Worm (Caenorhabditis elegans) whole organism, late embryonic: ENCODE measurements around the gene C08E8.6.

ENCODE experiments used
- C08G9.2 ChIP-seq: sonication (generic microtip); optimal IDR thresholded peaks from 2 replicates; lab custom pipeline; 2016; ENCODE audit warnings: mild to moderate bottlenecking, missing genetic modification characterization, moderate library complexity, missing compliant biosample characterization
- C38D4.7 ChIP-seq: fragments of 200-800 bp; sonication (Bioruptor generic); optimal IDR thresholded peaks from 2 replicates; lab custom pipeline; 2018; ENCODE audit warnings: mild to moderate bottlenecking, missing genetic modification characterization, moderate library complexity, missing compliant biosample characterization
- F13H6.1 ChIP-seq: sonication (generic microtip); optimal IDR thresholded peaks from 2 replicates; lab custom pipeline; 2016; ENCODE audit warnings: missing genetic modification characterization, missing compliant biosample characterization
- K02D7.2 ChIP-seq: sonication (generic microtip); optimal IDR thresholded peaks from 2 replicates; lab custom pipeline; 2017; ENCODE audit warnings: mild to moderate bottlenecking, missing genetic modification characterization, missing compliant biosample characterization
- T23F11.4 ChIP-seq: fragments of 200-800 bp; sonication (Bioruptor generic); optimal IDR thresholded peaks from 2 replicates; lab custom pipeline; 2018; ENCODE audit warnings: mild to moderate bottlenecking, missing genetic modification characterization, missing compliant biosample characterization
- ahr-1 ChIP-seq: sonication (generic microtip); optimal IDR thresholded peaks from 2 replicates; lab custom pipeline; 2016; ENCODE audit warnings: missing genetic modification characterization, missing compliant biosample characterization
- ama-1 ChIP-seq: fragments of 150-350 bp; optimal IDR thresholded peaks from 2 replicates; lab custom pipeline; 2014
- ceh-18 ChIP-seq: sonication (generic microtip); optimal IDR thresholded peaks from 2 replicates; lab custom pipeline; 2016; ENCODE audit warnings: missing genetic modification characterization, missing compliant biosample characterization
- ceh-19 ChIP-seq: fragments of 200-800 bp; sonication (Bioruptor generic); optimal IDR thresholded peaks from 2 replicates; lab custom pipeline; 2018; ENCODE audit warnings: mild to moderate bottlenecking, missing genetic modification characterization, missing compliant biosample characterization
- ceh-22 ChIP-seq: sonication (generic microtip); optimal IDR thresholded peaks from 2 replicates; lab custom pipeline; 2017; ENCODE audit warnings: missing biosample characterization, missing genetic modification characterization
- ceh-31 ChIP-seq: sonication (generic microtip); optimal IDR thresholded peaks from 2 replicates; lab custom pipeline; 2016; ENCODE audit warnings: missing genetic modification characterization, missing compliant biosample characterization
- ceh-34 ChIP-seq: sonication (generic microtip); optimal IDR thresholded peaks from 2 replicates; lab custom pipeline; 2016; ENCODE audit warnings: mild to moderate bottlenecking, missing genetic modification characterization, missing compliant biosample characterization
- ceh-45 ChIP-seq: fragments of 200-800 bp; sonication (Bioruptor generic); IDR thresholded peaks from 2 replicates; pipeline ENCODE4 v1.3.6; 2022; ENCODE audit warnings: missing genetic modification reagents, missing genetic modification characterization, missing compliant biosample characterization
- dve-1 ChIP-seq: sonication (generic microtip); optimal IDR thresholded peaks from 2 replicates; lab custom pipeline; 2017; ENCODE audit warnings: antibody characterized with exemption, mild to moderate bottlenecking, missing genetic modification characterization, missing compliant biosample characterization
- elt-2 ChIP-seq: sonication (generic microtip); optimal IDR thresholded peaks from 2 replicates; lab custom pipeline; 2016; ENCODE audit warnings: missing genetic modification reagents, missing genetic modification characterization, missing compliant biosample characterization
- elt-4 ChIP-seq: sonication (generic microtip); optimal IDR thresholded peaks from 2 replicates; lab custom pipeline; 2016; ENCODE audit warnings: missing genetic modification characterization, missing compliant biosample characterization
- ets-4 ChIP-seq: sonication (generic microtip); optimal IDR thresholded peaks from 2 replicates; lab custom pipeline; 2016; ENCODE audit warnings: missing genetic modification characterization, missing compliant biosample characterization
- eyg-1 ChIP-seq: sonication (generic microtip); optimal IDR thresholded peaks from 2 replicates; lab custom pipeline; 2016; ENCODE audit warnings: missing genotype, missing genetic modification characterization, missing compliant biosample characterization
- fkh-10 ChIP-seq: fragments of 150-350 bp; optimal IDR thresholded peaks from 2 replicates; lab custom pipeline; 2014; ENCODE audit warnings: missing biosample characterization, missing genetic modification reagents, missing genetic modification characterization
- fkh-6 ChIP-seq: sonication (generic microtip); optimal IDR thresholded peaks from 2 replicates; lab custom pipeline; 2016; ENCODE audit warnings: missing genetic modification characterization, missing compliant biosample characterization
- gmeb-2 ChIP-seq: sonication (generic microtip); optimal IDR thresholded peaks from 2 replicates; lab custom pipeline; 2016; ENCODE audit warnings: missing genetic modification characterization, inconsistent platforms, missing compliant biosample characterization
- hlh-13 ChIP-seq: fragments of 200-800 bp; sonication (Bioruptor generic); optimal IDR thresholded peaks from 2 replicates; lab custom pipeline; 2018; ENCODE audit warnings: mild to moderate bottlenecking, missing genetic modification characterization, missing compliant biosample characterization
- hlh-15 ChIP-seq: sonication (generic microtip); optimal IDR thresholded peaks from 2 replicates; lab custom pipeline; 2016; ENCODE audit warnings: missing genetic modification characterization, missing compliant biosample characterization
- hlh-6 ChIP-seq: sonication (generic microtip); optimal IDR thresholded peaks from 2 replicates; lab custom pipeline; 2016; ENCODE audit warnings: missing genotype, missing genetic modification characterization, missing compliant biosample characterization
- madf-2 ChIP-seq: sonication (generic microtip); optimal IDR thresholded peaks from 2 replicates; lab custom pipeline; 2017; ENCODE audit warnings: missing genetic modification characterization, missing compliant biosample characterization
- nhr-11 ChIP-seq: fragments of 150-350 bp; optimal IDR thresholded peaks from 2 replicates; lab custom pipeline; 2014; ENCODE audit warnings: missing biosample characterization, missing genetic modification characterization
- pag-3 ChIP-seq: sonication (generic microtip); optimal IDR thresholded peaks from 2 replicates; lab custom pipeline; 2016; ENCODE audit warnings: missing compliant biosample characterization, missing genetic modification characterization, borderline replicate concordance
- pros-1 ChIP-seq: fragments of 150-350 bp; optimal IDR thresholded peaks from 2 replicates; lab custom pipeline; 2014; ENCODE audit warnings: missing biosample characterization, missing genetic modification reagents, missing genetic modification characterization
- ref-2 ChIP-seq: sonication (generic microtip); optimal IDR thresholded peaks from 2 replicates; lab custom pipeline; 2016; ENCODE audit warnings: missing genetic modification characterization, missing compliant biosample characterization
- rnt-1 ChIP-seq: sonication (generic microtip); optimal IDR thresholded peaks from 2 replicates; lab custom pipeline; 2016; ENCODE audit warnings: missing genetic modification characterization, missing compliant biosample characterization
- sdc-2 ChIP-seq: sonication (generic microtip); optimal IDR thresholded peaks from 2 replicates; lab custom pipeline; 2016; ENCODE audit warnings: missing genotype, missing genetic modification characterization, missing compliant biosample characterization
- sox-2 ChIP-seq: fragments of 200-800 bp; sonication (Bioruptor generic); IDR thresholded peaks from 2 replicates; pipeline ENCODE4 v1.3.6; 2022; ENCODE audit warnings: missing genetic modification reagents, missing genetic modification characterization, missing compliant biosample characterization
- tbx-2 ChIP-seq: sonication (generic microtip); optimal IDR thresholded peaks from 2 replicates; lab custom pipeline; 2016; ENCODE audit warnings: missing genetic modification characterization, missing compliant biosample characterization
- ttx-3 ChIP-seq: sonication (generic microtip); optimal IDR thresholded peaks from 2 replicates; lab custom pipeline; 2016; ENCODE audit warnings: missing genetic modification reagents, missing genetic modification characterization, missing compliant biosample characterization
- unc-3 ChIP-seq, 2 experiments: fragments of 200-800 bp in 1 of 2; sonication (Bioruptor generic) in 1 of 2; sonication (generic microtip) in 1 of 2; conservative IDR thresholded peaks in 1 of 2; optimal IDR thresholded peaks in 1 of 2; 2 replicates each; pipeline versions ENCODE4 v1.3.6 to Lab custom; 2016 to 2022; ENCODE audit warnings: missing compliant biosample characterization in 2 of 2, missing genetic modification characterization in 2 of 2, missing genetic modification reagents in 1 of 2
- unc-55 ChIP-seq: sonication (generic microtip); optimal IDR thresholded peaks from 2 replicates; lab custom pipeline; 2017; ENCODE audit warnings: missing biosample characterization, missing genetic modification reagents, missing genetic modification characterization
- unc-86 ChIP-seq: sonication (generic microtip); optimal IDR thresholded peaks from 2 replicates; lab custom pipeline; 2016; ENCODE audit warnings: missing genetic modification characterization, missing compliant biosample characterization

Gene C08E8.6

ce11 chrV:18346080-18346479 lies 22.1 kb downstream of the C08E8.6 start:
- TF ChIP-seq ceh-22 (tag; lab: Kevin White, UChicago), result no peak
- no peak for TF ChIP-seq unc-86
- no peak for TF ChIP-seq F13H6.1
- TF ChIP-seq pros-1 (tag; lab: Kevin White, UChicago), result no peak
- TF ChIP-seq elt-2, result peak; percentile 99
- no peak for TF ChIP-seq ttx-3 (tag; lab: Kevin White, UChicago)
- TF ChIP-seq dve-1, result no peak
- TF ChIP-seq nhr-11, result no peak
- no peak for TF ChIP-seq fkh-10 (GFP tag; lab: Kevin White, UChicago)
- TF ChIP-seq, all 69 proteins: peak for 1

- no peak for TF ChIP-seq ets-4 (tag; lab: Kevin White, UChicago)
- no peak for TF ChIP-seq rnt-1 (tag; lab: Kevin White, UChicago)
- no peak for TF ChIP-seq nhr-11
- TF ChIP-seq fkh-6 (tag; lab: Kevin White, UChicago), result no peak
- TF ChIP-seq ceh-19 (GFP tag; lab: Kevin White, UChicago), result no peak
- TF ChIP-seq eyg-1, result no peak
- TF ChIP-seq K02D7.2 (tag; lab: Kevin White, UChicago), result no peak
Observed at ce11 chrV:18344194-18344593, 24.0 kb downstream of the C08E8.6 start.

ce11 chrV:18339807-18340206 lies 28.4 kb downstream of the C08E8.6 start, which contains the start of gene C08E8.10:
Gene C08E8.10, minus strand, starts transcription at chrV:18339907.
- no peak for TF ChIP-seq unc-3 (GFP tag; conservative IDR thresholded peaks at IDR 0.05; lab: Robert Waterston, UW)
- no peak for TF ChIP-seq unc-3 (tag; optimal IDR thresholded peaks at IDR 0.05; lab: Kevin White, UChicago)
- TF ChIP-seq hlh-6 (tag; lab: Kevin White, UChicago), result no peak
- TF ChIP-seq ttx-3 (tag; lab: Kevin White, UChicago), result no peak
- TF ChIP-seq C08G9.2 (tag; lab: Kevin White, UChicago), result no peak
- no peak for TF ChIP-seq madf-2
- no peak for TF ChIP-seq ahr-1 (tag; lab: Kevin White, UChicago)
- TF ChIP-seq elt-4 (tag; lab: Kevin White, UChicago), result no peak
- TF ChIP-seq fkh-10 (GFP tag; lab: Kevin White, UChicago), result no peak
- no peak for TF ChIP-seq ama-1 (lab: Kevin White, UChicago)
- TF ChIP-seq ceh-34 (tag; lab: Kevin White, UChicago), result no peak
- no peak for TF ChIP-seq ceh-45 (GFP tag; lab: Robert Waterston, UW)
- TF ChIP-seq C38D4.7 (GFP tag; lab: Kevin White, UChicago), result no peak
- TF ChIP-seq ceh-18 (tag; lab: Kevin White, UChicago), result no peak
- no peak for TF ChIP-seq dve-1
- TF ChIP-seq tbx-2, result no peak
- no peak for TF ChIP-seq T23F11.4 (GFP tag; lab: Kevin White, UChicago)
- TF ChIP-seq ets-4 (tag; lab: Kevin White, UChicago), result no peak
- no peak for TF ChIP-seq sox-2
- TF ChIP-seq ceh-31 (tag; lab: Kevin White, UChicago), result no peak
- no peak for TF ChIP-seq unc-55 (GFP tag; lab: Kevin White, UChicago)
- TF ChIP-seq, all 69 proteins: peak for 0

- no peak for TF ChIP-seq sdc-2 (tag; lab: Kevin White, UChicago)
- no peak for TF ChIP-seq unc-55 (GFP tag; lab: Kevin White, UChicago)
- no peak for TF ChIP-seq pag-3 (tag; lab: Kevin White, UChicago)
- TF ChIP-seq ref-2 (tag; lab: Kevin White, UChicago), result no peak
- TF ChIP-seq hlh-15 (tag; lab: Kevin White, UChicago), result no peak
- no peak for TF ChIP-seq ceh-45 (GFP tag; lab: Robert Waterston, UW)
- no peak for TF ChIP-seq tbx-2
- TF ChIP-seq hlh-13 (GFP tag; lab: Kevin White, UChicago), result no peak
- no peak for TF ChIP-seq ceh-31 (tag; lab: Kevin White, UChicago)
- TF ChIP-seq elt-2, result no peak
- TF ChIP-seq gmeb-2 (tag; lab: Kevin White, UChicago), result no peak
- no peak for TF ChIP-seq unc-86
- TF ChIP-seq, all 69 proteins: peak for 0
Observed at ce11 chrV:18337643-18338042, 30.6 kb downstream of the C08E8.6 start.
